Worm (Caenorhabditis elegans) whole organism, late embryonic: ENCODE results near the gene W01C8.1.

Experiments
- ahr-1 ChIP-seq: sonication (generic microtip); optimal IDR thresholded peaks from 2 replicates; lab custom pipeline; 2016; ENCODE audit warnings: missing genetic modification characterization, missing compliant biosample characterization
- ceh-30 ChIP-seq: fragments of 150-350 bp; optimal IDR thresholded peaks from 2 replicates; lab custom pipeline; 2014; ENCODE audit warnings: missing biosample characterization, missing genetic modification characterization
- che-1 ChIP-seq: sonication (generic microtip); optimal IDR thresholded peaks from 2 replicates; lab custom pipeline; 2016; ENCODE audit warnings: mild to moderate bottlenecking, missing genetic modification characterization, missing compliant biosample characterization
- dmd-4 ChIP-seq: sonication (generic microtip); optimal IDR thresholded peaks from 2 replicates; lab custom pipeline; 2016; ENCODE audit warnings: borderline replicate concordance, missing genetic modification characterization, missing compliant biosample characterization
- lin-11 ChIP-seq: fragments of 200-800 bp; sonication (Bioruptor generic); optimal IDR thresholded peaks from 2 replicates; lab custom pipeline; 2018; ENCODE audit warnings: mild to moderate bottlenecking, missing genetic modification characterization, missing compliant biosample characterization
- pros-1 ChIP-seq: fragments of 150-350 bp; optimal IDR thresholded peaks from 2 replicates; lab custom pipeline; 2014; ENCODE audit warnings: missing biosample characterization, missing genetic modification reagents, missing genetic modification characterization
- sox-4 ChIP-seq: sonication (generic microtip); optimal IDR thresholded peaks from 2 replicates; lab custom pipeline; 2017; ENCODE audit warnings: mild to moderate bottlenecking, missing genetic modification characterization, inconsistent platforms, missing compliant biosample characterization
- unc-3 ChIP-seq, 2 experiments: fragments of 200-800 bp in 1 of 2; sonication (Bioruptor generic) in 1 of 2; sonication (generic microtip) in 1 of 2; conservative IDR thresholded peaks in 1 of 2; optimal IDR thresholded peaks in 1 of 2; 2 replicates each; pipeline versions ENCODE4 v1.3.6 to Lab custom; 2016 to 2022; ENCODE audit warnings: missing compliant biosample characterization in 2 of 2, missing genetic modification characterization in 2 of 2, missing genetic modification reagents in 1 of 2

- TF ChIP-seq ahr-1 (tag; lab: Kevin White, UChicago) (no peak), dmd-4 (tag; lab: Kevin White, UChicago) (no peak), lin-11 (tag; lab: Kevin White, UChicago) (no peak), sox-4 (no peak), che-1 (tag; lab: Kevin White, UChicago) (no peak), ceh-30 (tag; lab: Kevin White, UChicago) (no peak), pros-1 (tag; lab: Kevin White, UChicago) (no peak), unc-3 (GFP tag; conservative IDR thresholded peaks at IDR 0.05; lab: Robert Waterston, UW) (no peak), unc-3 (tag; optimal IDR thresholded peaks at IDR 0.05; lab: Kevin White, UChicago) (no peak)
Observed at ce11 chrX:5689077-5689476, 3.1 kb upstream of the W01C8.1 start.
